Worm (Caenorhabditis elegans): ENCODE results near the gene srh-265.

- TF ChIP-seq attf-3 (GFP tag; conservative IDR thresholded peaks at IDR 0.05) (no peak), ama-1 (optimal IDR thresholded peaks at IDR 0.05) (no peak), ama-1 (GFP tag; optimal IDR thresholded peaks at IDR 0.05) (no peak), T26A5.8 (tag; optimal IDR thresholded peaks at IDR 0.05) (no peak), nhr-80 (tag; optimal IDR thresholded peaks at IDR 0.05) (no peak), ceh-100 (GFP tag; IDR thresholded peaks at IDR 0.05) (no peak), F52B5.7 (tag; optimal IDR thresholded peaks at IDR 0.05) (no peak)
Observed at ce11 chrV:15415951-15416350, at the start of gene srh-265.
